Worm (Caenorhabditis elegans) whole organism, young adult: ENCODE results near the gene F11A10.6.

Experiments
- B0035.1 ChIP-seq: sonication (generic microtip); optimal IDR thresholded peaks from 2 replicates; lab custom pipeline; 2016; ENCODE audit warnings: missing genetic modification characterization, mild to moderate bottlenecking, missing compliant biosample characterization, missing genotype, missing genetic modification reagents
- B0261.1 ChIP-seq: sonication (generic microtip); optimal IDR thresholded peaks from 2 replicates; lab custom pipeline; 2016; ENCODE audit warnings: mild to moderate bottlenecking, missing genetic modification characterization, moderate library complexity, missing compliant biosample characterization
- F33H1.4 ChIP-seq: fragments of 200-800 bp; sonication (Bioruptor generic); IDR thresholded peaks from 2 replicates; pipeline ENCODE4 v1.3.6; 2022; ENCODE audit warnings: missing genetic modification reagents, missing genetic modification characterization, missing compliant biosample characterization
- F39B2.1 ChIP-seq: fragments of 200-800 bp; sonication (Bioruptor generic); IDR thresholded peaks from 2 replicates; pipeline ENCODE4 v1.3.6; 2022; ENCODE audit warnings: missing genetic modification reagents, missing genetic modification characterization, missing compliant biosample characterization
- K12H6.12 ChIP-seq: fragments of 200-800 bp; sonication (Bioruptor generic); optimal IDR thresholded peaks from 2 replicates; lab custom pipeline; 2018; ENCODE audit warnings: mild to moderate bottlenecking, missing genetic modification characterization, missing compliant biosample characterization
- Y95B8A.8 ChIP-seq: fragments of 200-800 bp; sonication (Bioruptor generic); IDR thresholded peaks from 2 replicates; pipeline ENCODE4 v1.3.6; 2022; ENCODE audit warnings: missing genetic modification reagents, missing genetic modification characterization, missing compliant biosample characterization
- ama-1 ChIP-seq, 3 experiments: fragments of 150-350 bp in 1 of 3; sonication (generic microtip) in 2 of 3; optimal IDR thresholded peaks; 2 replicates each; lab custom pipeline; 2014 to 2018; ENCODE audit warnings: missing biosample characterization in 2 of 3, missing genetic modification characterization in 2 of 3, missing genetic modification reagents in 2 of 3
- aptf-3 ChIP-seq: fragments of 200-800 bp; sonication (Bioruptor generic); IDR thresholded peaks from 2 replicates; pipeline ENCODE4 v1.3.6; 2022; ENCODE audit warnings: missing genetic modification characterization, missing compliant biosample characterization
- bed-1 ChIP-seq: fragments of 200-800 bp; sonication (Bioruptor generic); IDR thresholded peaks from 2 replicates; pipeline ENCODE4 v1.3.6; 2022; ENCODE audit warnings: missing genetic modification reagents, missing genetic modification characterization, missing compliant biosample characterization
- cebp-1 ChIP-seq, 2 experiments: fragments of 200-800 bp in 1 of 2; sonication (Bioruptor generic) in 1 of 2; sonication (generic microtip) in 1 of 2; IDR thresholded peaks in 1 of 2; optimal IDR thresholded peaks in 1 of 2; 2 replicates each; pipeline versions ENCODE4 v1.3.6 to Lab custom; 2017 to 2022; ENCODE audit warnings: missing compliant biosample characterization in 2 of 2, missing genetic modification characterization in 2 of 2, mild to moderate bottlenecking in 1 of 2, missing genetic modification reagents in 1 of 2, moderate library complexity in 1 of 2
- cebp-2 ChIP-seq: fragments of 200-800 bp; sonication (Bioruptor generic); IDR thresholded peaks from 2 replicates; pipeline ENCODE4 v1.3.6; 2022; ENCODE audit warnings: missing genetic modification characterization, missing compliant biosample characterization
- ceh-100 ChIP-seq: fragments of 200-800 bp; sonication (Bioruptor generic); IDR thresholded peaks from 2 replicates; pipeline ENCODE4 v1.3.6; 2022; ENCODE audit warnings: missing genetic modification reagents, missing genetic modification characterization, missing compliant biosample characterization
- ceh-27 ChIP-seq: fragments of 200-800 bp; sonication (Bioruptor generic); optimal IDR thresholded peaks from 2 replicates; lab custom pipeline; 2018; ENCODE audit warnings: mild to moderate bottlenecking, missing genetic modification characterization, moderate library complexity, missing compliant biosample characterization
- ceh-58 ChIP-seq: fragments of 200-800 bp; sonication (Bioruptor generic); IDR thresholded peaks from 2 replicates; pipeline ENCODE4 v1.3.6; 2022; ENCODE audit warnings: missing genetic modification characterization, missing compliant biosample characterization
- ceh-91 ChIP-seq: fragments of 200-800 bp; sonication (Bioruptor generic); IDR thresholded peaks from 2 replicates; pipeline ENCODE4 v1.3.6; 2022; ENCODE audit warnings: missing genetic modification reagents, missing genetic modification characterization, missing compliant biosample characterization
- dpff-1 ChIP-seq: sonication (generic microtip); optimal IDR thresholded peaks from 2 replicates; lab custom pipeline; 2017; ENCODE audit warnings: mild to moderate bottlenecking, missing genetic modification characterization, missing compliant biosample characterization
- dpl-1 ChIP-seq: fragments of 150-350 bp; optimal IDR thresholded peaks from 2 replicates; lab custom pipeline; 2014; ENCODE audit warnings: missing biosample characterization, missing genetic modification reagents, missing genetic modification characterization
- efl-1 ChIP-seq: fragments of 150-350 bp; optimal IDR thresholded peaks from 2 replicates; lab custom pipeline; 2014; ENCODE audit warnings: missing biosample characterization, missing genetic modification reagents, missing genetic modification characterization
- egl-18 ChIP-seq: fragments of 200-800 bp; sonication (Bioruptor generic); IDR thresholded peaks from 2 replicates; pipeline ENCODE4 v1.3.6; 2022; ENCODE audit warnings: missing genetic modification reagents, missing genetic modification characterization, missing compliant biosample characterization
- gei-17 ChIP-seq: fragments of 200-800 bp; sonication (Bioruptor generic); optimal IDR thresholded peaks from 2 replicates; lab custom pipeline; 2018; ENCODE audit warnings: mild to moderate bottlenecking, missing genetic modification characterization, missing compliant biosample characterization
- him-1 ChIP-seq: sonication (generic microtip); optimal IDR thresholded peaks from 2 replicates; lab custom pipeline; 2016; ENCODE audit warnings: missing genotype, missing genetic modification reagents, missing genetic modification characterization, missing compliant biosample characterization
- hsf-1 ChIP-seq: fragments of 200-800 bp; sonication (Bioruptor generic); IDR thresholded peaks from 2 replicates; pipeline ENCODE4 v1.3.6; 2022; ENCODE audit warnings: missing genetic modification reagents, missing genetic modification characterization, missing compliant biosample characterization
- lag-1 ChIP-seq: fragments of 200-800 bp; sonication (Bioruptor generic); IDR thresholded peaks from 2 replicates; pipeline ENCODE4 v1.3.6; 2022; ENCODE audit warnings: missing genetic modification reagents, missing genetic modification characterization, missing compliant biosample characterization
- let-526 ChIP-seq: fragments of 200-800 bp; sonication (Bioruptor generic); IDR thresholded peaks from 2 replicates; pipeline ENCODE4 v1.3.6; 2022; ENCODE audit warnings: missing genetic modification reagents, missing genetic modification characterization, missing compliant biosample characterization
- lin-35 ChIP-seq, 3 experiments: fragments of 150-350 bp in 2 of 3; sonication (generic microtip) in 1 of 3; optimal IDR thresholded peaks; 2 replicates each; lab custom pipeline; 2014 to 2018; ENCODE audit warnings: missing biosample characterization in 3 of 3, missing genetic modification characterization in 3 of 3, missing genetic modification reagents in 3 of 3
- lsl-1 ChIP-seq: fragments of 200-800 bp; sonication (Bioruptor generic); optimal IDR thresholded peaks from 2 replicates; lab custom pipeline; 2018; ENCODE audit warnings: mild to moderate bottlenecking, missing genetic modification characterization, moderate library complexity, missing compliant biosample characterization
- lsy-27 ChIP-seq: sonication (generic microtip); optimal IDR thresholded peaks from 2 replicates; lab custom pipeline; 2017; ENCODE audit warnings: missing genetic modification characterization, mild to moderate bottlenecking, missing compliant biosample characterization, antibody characterized with exemption, missing genotype, borderline replicate concordance; ENCODE audit not compliant: insufficient read depth
- madf-3 ChIP-seq: fragments of 200-800 bp; sonication (Bioruptor generic); IDR thresholded peaks from 2 replicates; pipeline ENCODE4 v1.3.6; 2022; ENCODE audit warnings: missing genetic modification reagents, missing genetic modification characterization, missing compliant biosample characterization
- madf-8 ChIP-seq: fragments of 200-800 bp; sonication (Bioruptor generic); conservative IDR thresholded peaks from 2 replicates; pipeline ENCODE4 v1.3.6; 2022; ENCODE audit warnings: missing genetic modification reagents, missing genetic modification characterization, missing compliant biosample characterization
- mxl-1 ChIP-seq: sonication (generic microtip); optimal IDR thresholded peaks from 2 replicates; lab custom pipeline; 2016; ENCODE audit warnings: missing genetic modification characterization, missing compliant biosample characterization
- nfya-1 ChIP-seq: sonication (generic microtip); optimal IDR thresholded peaks from 2 replicates; lab custom pipeline; 2017; ENCODE audit warnings: antibody characterized with exemption, missing compliant biosample characterization, missing genetic modification characterization, borderline replicate concordance; ENCODE audit not compliant: insufficient read depth
- nhr-80 ChIP-seq: sonication (generic microtip); optimal IDR thresholded peaks from 2 replicates; lab custom pipeline; 2016; ENCODE audit warnings: missing genetic modification characterization, missing compliant biosample characterization
- rcor-1 ChIP-seq: fragments of 200-800 bp; sonication (Bioruptor generic); IDR thresholded peaks from 2 replicates; pipeline ENCODE4 v1.3.6; 2022; ENCODE audit warnings: missing genetic modification reagents, missing genetic modification characterization, missing compliant biosample characterization
- snpc-1.3 ChIP-seq: sonication (generic microtip); optimal IDR thresholded peaks from 2 replicates; lab custom pipeline; 2017; ENCODE audit warnings: missing genetic modification characterization, mild to moderate bottlenecking, missing compliant biosample characterization, antibody characterized with exemption, moderate library complexity, missing genotype, missing genetic modification reagents; ENCODE audit not compliant: insufficient read depth
- tbp1 ChIP-seq: fragments of 200-800 bp; sonication (Bioruptor generic); optimal IDR thresholded peaks from 2 replicates; lab custom pipeline; 2018; ENCODE audit warnings: mild to moderate bottlenecking, missing genetic modification characterization, missing compliant biosample characterization
- xnd-1 ChIP-seq: sonication (generic microtip); optimal IDR thresholded peaks from 2 replicates; lab custom pipeline; 2016; ENCODE audit warnings: missing genotype, missing genetic modification reagents, missing genetic modification characterization, missing compliant biosample characterization
- zfh-2 ChIP-seq: fragments of 200-800 bp; sonication (Bioruptor generic); conservative IDR thresholded peaks from 2 replicates; pipeline ENCODE4 v1.3.6; 2022; ENCODE audit warnings: missing genetic modification reagents, missing genetic modification characterization, missing compliant biosample characterization
- ztf-26 ChIP-seq: sonication (generic microtip); optimal IDR thresholded peaks from 2 replicates; lab custom pipeline; 2017; ENCODE audit warnings: missing genetic modification characterization, missing compliant biosample characterization
- ztf-3 ChIP-seq: fragments of 200-800 bp; sonication (Bioruptor generic); optimal IDR thresholded peaks from 2 replicates; lab custom pipeline; 2018; ENCODE audit warnings: mild to moderate bottlenecking, missing genetic modification characterization, missing compliant biosample characterization

Gene F11A10.6

DNA sequence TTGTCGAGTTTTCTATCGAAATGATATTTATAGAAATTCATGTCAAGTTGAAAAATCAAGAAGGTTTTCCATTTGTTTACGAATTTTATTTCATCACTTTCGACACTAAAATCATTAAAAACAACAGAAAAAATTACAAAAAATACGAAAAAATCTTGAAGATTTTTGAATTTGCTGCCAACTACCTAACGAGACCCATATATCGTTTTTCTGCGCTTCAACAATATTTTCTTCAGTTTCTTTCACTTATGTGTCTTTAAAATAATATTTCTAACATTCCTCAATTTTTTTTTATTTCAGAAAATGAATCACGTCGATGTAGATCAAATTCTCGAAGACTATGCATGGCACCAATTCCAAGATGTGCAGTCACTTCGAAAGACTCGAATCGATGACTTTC, 39.8 kb upstream of the F11A10.6 start, which contains the start of gene lin-24:
Gene lin-24, plus strand, starts transcription at position 301 of the 400 bp plus-strand sequence.
- TF ChIP-seq Y95B8A.8 (GFP tag; lab: Robert Waterston, UW) (no peak), ztf-26 (tag; lab: Kevin White, UChicago) (no peak), mxl-1 (tag; lab: Kevin White, UChicago) (no peak), dpff-1 (tag; lab: Kevin White, UChicago) (no peak), egl-18 (GFP tag; lab: Robert Waterston, UW) (no peak), tbp1 (GFP tag; lab: Kevin White, UChicago) (no peak), ceh-27 (no peak), F33H1.4 (GFP tag; lab: Robert Waterston, UW) (no peak), bed-1 (GFP tag; lab: Robert Waterston, UW) (no peak), lsl-1 (GFP tag; lab: Kevin White, UChicago) (no peak), aptf-3 (GFP tag; lab: Robert Waterston, UW) (no peak)

- no peak for TF ChIP-seq Y95B8A.8 (GFP tag; lab: Robert Waterston, UW)
- no peak for TF ChIP-seq cebp-1 (GFP tag; IDR thresholded peaks at IDR 0.05; lab: Robert Waterston, UW)
- TF ChIP-seq cebp-1 (tag; optimal IDR thresholded peaks at IDR 0.05; lab: Kevin White, UChicago), result peak; percentile 6
- no peak for TF ChIP-seq zfh-2 (GFP tag; lab: Robert Waterston, UW)
- TF ChIP-seq snpc-1.3 (tag; lab: Kevin White, UChicago), result no peak
- 0 out of 2 replicates have a peak, but pooled peaks have one; percentile 10 for TF ChIP-seq cebp-2 (GFP tag; lab: Robert Waterston, UW)
- TF ChIP-seq nhr-80 (tag; lab: Kevin White, UChicago), result peak; percentile 67
- TF ChIP-seq madf-3 (GFP tag; lab: Robert Waterston, UW), result no peak
- TF ChIP-seq, all 124 proteins: peak for 3
Measured at ce11 chrIV:12128708-12129107, 39.3 kb upstream of the F11A10.6 start.

- TF ChIP-seq cebp-2 (GFP tag; lab: Robert Waterston, UW) (0 out of 2 replicates have a peak, but pooled peaks have one; percentile 41), rcor-1 (no peak), cebp-1 (GFP tag; IDR thresholded peaks at IDR 0.05; lab: Robert Waterston, UW) (0 out of 2 replicates have a peak, but pooled peaks have one; percentile 24), cebp-1 (tag; optimal IDR thresholded peaks at IDR 0.05; lab: Kevin White, UChicago) (peak; percentile 59), ceh-58 (GFP tag; lab: Robert Waterston, UW) (no peak), madf-3 (GFP tag; lab: Robert Waterston, UW) (no peak)
Measured at ce11 chrIV:12127838-12128237, 38.4 kb upstream of the F11A10.6 start.

- TF ChIP-seq F39B2.1 (GFP tag; lab: Robert Waterston, UW), result no peak
- peak; percentile 67 for TF ChIP-seq xnd-1 (tag; lab: Kevin White, UChicago)
- no peak for TF ChIP-seq dpl-1 (GFP tag; lab: Kevin White, UChicago)
- peak; percentile 43; the same call in 1 of the 2 replicates for TF ChIP-seq madf-8 (GFP tag; lab: Robert Waterston, UW)
- TF ChIP-seq hsf-1 (GFP tag; lab: Robert Waterston, UW), result no peak
- no peak for TF ChIP-seq ama-1 (optimal IDR thresholded peaks at IDR 0.05; lab: Kevin White, UChicago)
- no peak for TF ChIP-seq ama-1 (GFP tag; optimal IDR thresholded peaks at IDR 0.05; lab: Kevin White, UChicago)
- TF ChIP-seq ceh-91 (GFP tag; lab: Robert Waterston, UW), result no peak
- TF ChIP-seq B0035.1 (tag; lab: Kevin White, UChicago), result no peak
- no peak for TF ChIP-seq madf-3 (GFP tag; lab: Robert Waterston, UW)
- TF ChIP-seq F33H1.4 (GFP tag; lab: Robert Waterston, UW), result peak; percentile 83
- TF ChIP-seq B0261.1 (tag; lab: Kevin White, UChicago), result no peak
- TF ChIP-seq K12H6.12, result no peak
- no peak for TF ChIP-seq nfya-1 (tag; lab: Kevin White, UChicago)
- no peak for TF ChIP-seq efl-1 (GFP tag; lab: Kevin White, UChicago)
- no peak for TF ChIP-seq mxl-1 (tag; lab: Kevin White, UChicago)
- TF ChIP-seq lin-35 (GFP tag; optimal IDR thresholded peaks at IDR 0.05; lab: Kevin White, UChicago), result no peak
- peak; percentile 30 for TF ChIP-seq him-1 (tag; lab: Kevin White, UChicago)
- TF ChIP-seq nhr-80 (tag; lab: Kevin White, UChicago), result no peak
- TF ChIP-seq let-526 (GFP tag; lab: Robert Waterston, UW), result no peak
- TF ChIP-seq lag-1, result no peak
- no peak for TF ChIP-seq ztf-3 (GFP tag; lab: Kevin White, UChicago)
- TF ChIP-seq gei-17 (GFP tag; lab: Kevin White, UChicago), result no peak
- TF ChIP-seq lsy-27 (tag; lab: Kevin White, UChicago), result no peak
- no peak for TF ChIP-seq ceh-100
Measured at ce11 chrIV:12126740-12127472, 37.5 kb upstream of the F11A10.6 start.
